Fruit fly (Drosophila melanogaster): ENCODE measurements around the gene Ir62a.

DNA sequence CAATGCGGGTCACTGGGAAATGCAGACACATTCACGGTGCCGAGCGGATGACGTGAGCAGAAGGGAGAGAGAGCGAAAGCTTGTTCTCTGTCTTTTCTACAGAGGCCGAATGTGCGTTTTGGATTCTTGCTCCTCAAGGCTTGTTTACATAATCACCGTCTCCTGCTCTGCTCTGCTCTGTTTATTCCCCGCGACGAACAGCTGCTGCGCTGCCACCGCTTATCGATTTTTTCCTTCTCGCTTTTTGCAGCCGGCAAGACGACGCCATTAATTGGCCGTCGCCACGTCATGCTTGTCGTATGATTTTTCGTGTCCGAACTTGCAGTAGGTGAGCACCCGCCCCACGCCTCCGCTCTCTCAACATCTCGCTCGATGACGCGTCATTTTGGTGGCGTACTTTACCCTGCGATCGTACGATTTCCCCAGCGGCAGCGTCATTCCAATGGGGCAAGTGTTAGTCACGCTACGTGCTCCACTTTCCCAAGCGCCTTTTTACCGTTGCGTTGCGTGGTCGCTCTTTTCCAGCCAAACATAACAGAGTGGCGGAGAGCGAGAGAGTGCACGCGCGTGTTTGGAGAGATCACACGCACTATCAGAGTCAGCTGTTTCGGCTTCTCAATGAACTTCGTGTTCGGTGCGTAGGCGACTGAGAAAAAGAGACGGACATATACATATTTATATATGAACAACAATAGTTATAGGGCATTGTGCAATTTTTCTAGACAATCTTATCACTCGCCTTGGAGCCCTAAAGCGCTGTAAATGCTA, 15.5 kb upstream of the Ir62a start:
- TF ChIP-seq tll (GFP tag; optimal IDR thresholded peaks at IDR 0.05) (no peak), CG10543 (GFP tag; optimal IDR thresholded peaks at IDR 0.05) (peak; percentile 50), Antp (GFP tag; optimal IDR thresholded peaks at IDR 0.05) (no peak), Dfd (GFP tag; optimal IDR thresholded peaks at IDR 0.05) (no peak), CG14667 (GFP tag; IDR thresholded peaks at IDR 0.05) (no peak)
